Worm (Caenorhabditis elegans): Measurements from ENCODE around the gene ZK287.1.

DNA sequence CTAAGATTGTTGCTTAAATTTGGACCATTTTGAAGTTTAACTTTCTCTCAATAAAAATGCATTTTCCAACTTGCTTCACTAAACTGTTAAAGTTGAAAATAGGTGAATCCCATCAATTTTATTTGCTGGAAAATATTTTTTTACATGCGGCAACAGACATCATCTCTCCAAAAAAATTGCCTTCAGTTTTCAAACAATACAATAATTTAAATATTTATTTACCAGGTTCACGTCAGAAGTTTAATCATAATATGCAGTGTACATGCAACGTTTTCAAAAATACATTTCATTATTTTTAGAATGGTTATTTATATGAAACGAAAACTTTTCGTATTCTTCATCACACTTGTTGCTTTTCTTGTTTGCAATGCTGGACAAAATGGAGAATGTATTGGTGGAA is 35.5 kb upstream of the ZK287.1 start, which contains the start of gene T06E4.5:
- TF ChIP-seq hnd-1 (tag; optimal IDR thresholded peaks at IDR 0.05) (no peak), ama-1 (optimal IDR thresholded peaks at IDR 0.05) (no peak), pes-1 (GFP tag; IDR thresholded peaks at IDR 0.05) (no peak), ceh-13 (GFP tag; optimal IDR thresholded peaks at IDR 0.05) (no peak), B0310.2 (tag; optimal IDR thresholded peaks at IDR 0.05) (no peak), sea-1 (GFP tag; conservative IDR thresholded peaks at IDR 0.05) (no peak)
